Worm (Caenorhabditis elegans) whole organism, L3 larva: ENCODE measurements around the gene W07G4.2.

Source experiments
- egl-27 ChIP-seq: sonication (generic microtip); optimal IDR thresholded peaks from 4 replicates; lab custom pipeline; 2017; ENCODE audit warnings: missing biosample characterization, missing genetic modification reagents, missing genetic modification characterization
- nhr-237 ChIP-seq: fragments of 150-350 bp; optimal IDR thresholded peaks from 2 replicates; lab custom pipeline; 2014; ENCODE audit warnings: missing biosample characterization, missing genetic modification characterization
- tbx-2 ChIP-seq: sonication (generic microtip); optimal IDR thresholded peaks from 2 replicates; lab custom pipeline; 2016; ENCODE audit warnings: mild to moderate bottlenecking, missing genetic modification characterization, missing compliant biosample characterization
- unc-62 ChIP-seq: fragments of 150-350 bp; sonication (generic microtip); optimal IDR thresholded peaks from 4 replicates; lab custom pipeline; 2014; ENCODE audit warnings: missing biosample characterization, missing genetic modification reagents, missing genetic modification characterization

- no peak for TF ChIP-seq nhr-237 (tag; lab: Kevin White, UChicago)
- no peak for TF ChIP-seq tbx-2 (tag; lab: Kevin White, UChicago)
- no peak for TF ChIP-seq egl-27
- TF ChIP-seq unc-62, result no peak
Observed at ce11 chrV:13025283-13025682, 11.1 kb downstream of the W07G4.2 start.
